Fruit fly (Drosophila melanogaster) whole organism, embryonic: ENCODE results near the gene CG33687.
A peak's percentile ranks its signal among the peaks of the same experiment; 100 is the strongest.

Source experiments
- Ada2b ChIP-seq: fragments of 200-800 bp; sonication (Bioruptor generic); IDR thresholded peaks from 2 replicates; pipeline ENCODE4 v1.3.6; 2022; ENCODE audit warnings: missing biosample characterization, missing genetic modification characterization
- B-H2 ChIP-seq: fragments of 200-800 bp; sonication (Bioruptor generic); optimal IDR thresholded peaks from 2 replicates; lab custom pipeline; 2018; ENCODE audit warnings: missing biosample characterization, mild to moderate bottlenecking, missing genetic modification characterization
- CG10274 ChIP-seq: fragments of 200-800 bp; sonication (Bioruptor generic); optimal IDR thresholded peaks from 3 replicates; lab custom pipeline; 2017; ENCODE audit warnings: missing biosample characterization, mild to moderate bottlenecking, missing genetic modification characterization
- CG10366 ChIP-seq: fragments of 200-800 bp; sonication (Bioruptor generic); IDR thresholded peaks from 2 replicates; pipeline ENCODE4 v1.3.6; 2022; ENCODE audit warnings: missing biosample characterization, missing genetic modification characterization
- CG12769 ChIP-seq: fragments of 200-800 bp; sonication (Bioruptor generic); optimal IDR thresholded peaks from 2 replicates; lab custom pipeline; 2019; ENCODE audit warnings: missing biosample characterization, mild to moderate bottlenecking, missing genetic modification characterization, moderate library complexity
- CG16863 ChIP-seq: fragments of 200-800 bp; sonication (Bioruptor generic); optimal IDR thresholded peaks from 3 replicates; lab custom pipeline; 2016; ENCODE audit warnings: missing biosample characterization, missing genetic modification characterization
- CG17612 ChIP-seq: fragments of 200-800 bp; sonication (Bioruptor generic); IDR thresholded peaks from 2 replicates; pipeline ENCODE4 v1.3.6; 2022; ENCODE audit warnings: missing biosample characterization, missing genetic modification characterization
- CG17829 ChIP-seq: fragments of 200-800 bp; optimal IDR thresholded peaks from 2 replicates; lab custom pipeline; 2019; ENCODE audit warnings: missing biosample characterization, mild to moderate bottlenecking, missing genetic modification characterization, moderate library complexity
- CG18599 ChIP-seq: fragments of 200-800 bp; sonication (Bioruptor generic); optimal IDR thresholded peaks from 3 replicates; lab custom pipeline; 2017; ENCODE audit warnings: missing biosample characterization, missing genetic modification characterization, mild to moderate bottlenecking, moderate library complexity, missing genetic modification reagents
- CG31441 ChIP-seq: fragments of 200-800 bp; sonication (Bioruptor generic); IDR thresholded peaks from 2 replicates; pipeline ENCODE4 v1.3.6; 2022; ENCODE audit warnings: missing biosample characterization, missing genetic modification characterization
- CG3163 ChIP-seq: fragments of 200-800 bp; sonication (Bioruptor generic); optimal IDR thresholded peaks from 3 replicates; lab custom pipeline; 2016; ENCODE audit warnings: missing biosample characterization, missing genetic modification characterization
- CG32532 ChIP-seq: fragments of 200-800 bp; sonication (Bioruptor generic); IDR thresholded peaks from 2 replicates; pipeline ENCODE4 v1.3.6; 2022; ENCODE audit warnings: missing biosample characterization, missing genetic modification characterization
- CG3995 ChIP-seq: fragments of 200-800 bp; sonication (Bioruptor generic); optimal IDR thresholded peaks from 3 replicates; lab custom pipeline; 2016; ENCODE audit warnings: missing biosample characterization, missing genetic modification characterization
- CG43689 ChIP-seq: fragments of 200-800 bp; sonication (Bioruptor generic); IDR thresholded peaks from 2 replicates; pipeline ENCODE4 v1.3.6; 2022; ENCODE audit warnings: missing biosample characterization, missing genetic modification characterization
- CG4820 ChIP-seq: fragments of 200-800 bp; sonication (Bioruptor generic); optimal IDR thresholded peaks from 3 replicates; lab custom pipeline; 2016; ENCODE audit warnings: missing biosample characterization, missing genetic modification characterization
- CG7556 ChIP-seq: fragments of 200-800 bp; sonication (Bioruptor generic); optimal IDR thresholded peaks from 2 replicates; lab custom pipeline; 2017; ENCODE audit warnings: missing biosample characterization, mild to moderate bottlenecking, missing genetic modification characterization
- CG8359 ChIP-seq: fragments of 200-800 bp; sonication (Bioruptor generic); optimal IDR thresholded peaks from 2 replicates; lab custom pipeline; 2017; ENCODE audit warnings: missing biosample characterization, mild to moderate bottlenecking, missing genetic modification characterization, borderline replicate concordance
- CG8924 ChIP-seq: fragments of 200-800 bp; optimal IDR thresholded peaks from 3 replicates; lab custom pipeline; 2019; ENCODE audit warnings: missing biosample characterization, mild to moderate bottlenecking, missing genetic modification characterization, moderate library complexity
- Camta ChIP-seq: fragments of 200-800 bp; sonication (Bioruptor generic); optimal IDR thresholded peaks from 2 replicates; lab custom pipeline; 2016; ENCODE audit warnings: missing biosample characterization, missing genetic modification characterization
- Dbx ChIP-seq: fragments of 200-800 bp; sonication (Bioruptor generic); IDR thresholded peaks from 3 replicates; pipeline ENCODE4 v1.3.6; 2022; ENCODE audit warnings: missing biosample characterization, missing genetic modification characterization
- Dp ChIP-seq: fragments of 200-800 bp; sonication (Bioruptor generic); optimal IDR thresholded peaks from 2 replicates; lab custom pipeline; 2018; ENCODE audit warnings: missing biosample characterization, mild to moderate bottlenecking, missing genetic modification characterization, moderate library complexity
- Hand ChIP-seq: fragments of 200-800 bp; sonication (Bioruptor generic); optimal IDR thresholded peaks from 2 replicates; lab custom pipeline; 2017; ENCODE audit warnings: mild to moderate bottlenecking, missing biosample characterization, missing genetic modification reagents, missing genetic modification characterization
- Hmx ChIP-seq: fragments of 200-800 bp; sonication (Bioruptor generic); optimal IDR thresholded peaks from 2 replicates; lab custom pipeline; 2016; ENCODE audit warnings: missing biosample characterization, missing genetic modification characterization
- Med ChIP-seq: fragments of 200-800 bp; sonication (Bioruptor generic); peaks from one replicate; lab custom pipeline; 2016; ENCODE audit warnings: missing biosample characterization, missing genetic modification characterization, mild to moderate bottlenecking, inconsistent platforms, moderate library complexity
- Mrtf ChIP-seq: fragments of 200-800 bp; sonication (Bioruptor generic); IDR thresholded peaks from 3 replicates; pipeline ENCODE4 v1.3.6; 2022; ENCODE audit warnings: missing biosample characterization, missing genetic modification characterization
- Myb ChIP-seq: fragments of 200-800 bp; sonication (Bioruptor generic); optimal IDR thresholded peaks from 2 replicates; lab custom pipeline; 2016; ENCODE audit warnings: missing biosample characterization, missing genetic modification characterization
- Nf-YB ChIP-seq: fragments of 200-800 bp; sonication (Bioruptor generic); optimal IDR thresholded peaks from 3 replicates; lab custom pipeline; 2019; ENCODE audit warnings: missing biosample characterization, mild to moderate bottlenecking, missing genetic modification characterization, moderate library complexity
- PHDP ChIP-seq: fragments of 200-800 bp; sonication (Bioruptor generic); optimal IDR thresholded peaks from 3 replicates; lab custom pipeline; 2018; ENCODE audit warnings: missing biosample characterization, mild to moderate bottlenecking, missing genetic modification characterization, moderate library complexity
- Sin3A ChIP-seq: fragments of >200 bp; optimal IDR thresholded peaks from 2 replicates; lab custom pipeline; 2018
- Sox102F ChIP-seq: fragments of 200-800 bp; sonication (Bioruptor generic); optimal IDR thresholded peaks from 2 replicates; lab custom pipeline; 2018; ENCODE audit warnings: missing biosample characterization, mild to moderate bottlenecking, missing genetic modification characterization, moderate library complexity
- Ssrp ChIP-seq: fragments of 200-800 bp; sonication (Bioruptor generic); optimal IDR thresholded peaks from 2 replicates; lab custom pipeline; 2018; ENCODE audit warnings: missing biosample characterization, mild to moderate bottlenecking, missing genetic modification characterization, moderate library complexity
- ara ChIP-seq: fragments of 200-800 bp; sonication (Bioruptor generic); IDR thresholded peaks from 2 replicates; pipeline ENCODE4 v1.3.6; 2022; ENCODE audit warnings: missing biosample characterization, missing genetic modification characterization
- ash1 ChIP-seq: fragments of 200-800 bp; sonication (Bioruptor generic); optimal IDR thresholded peaks from 2 replicates; lab custom pipeline; 2018; ENCODE audit warnings: missing biosample characterization, mild to moderate bottlenecking, missing genetic modification characterization
- az2 ChIP-seq: fragments of 200-800 bp; sonication (Bioruptor generic); optimal IDR thresholded peaks from 3 replicates; lab custom pipeline; 2016; ENCODE audit warnings: missing biosample characterization, missing genetic modification characterization
- crol ChIP-seq: fragments of 200-800 bp; sonication (Bioruptor generic); IDR thresholded peaks from 2 replicates; pipeline ENCODE4 v1.3.6; 2022; ENCODE audit warnings: missing biosample characterization, missing genetic modification characterization
- dmrt99B ChIP-seq: fragments of 200-800 bp; sonication (Bioruptor generic); optimal IDR thresholded peaks from 2 replicates; lab custom pipeline; 2018; ENCODE audit warnings: missing biosample characterization, mild to moderate bottlenecking, missing genetic modification characterization, moderate library complexity
- dpn ChIP-seq, 2 experiments: fragments of 200-800 bp; sonication (Bioruptor generic); optimal IDR thresholded peaks; 3 replicates each; lab custom pipeline; 2016; ENCODE audit warnings: missing biosample characterization in 2 of 2, missing genetic modification characterization in 2 of 2
- fd3F ChIP-seq: fragments of 200-800 bp; sonication (Bioruptor generic); optimal IDR thresholded peaks from 2 replicates; lab custom pipeline; 2018; ENCODE audit warnings: missing biosample characterization, mild to moderate bottlenecking, missing genetic modification characterization, moderate library complexity
- fu2 ChIP-seq: fragments of 200-800 bp; sonication (Bioruptor generic); optimal IDR thresholded peaks from 2 replicates; lab custom pipeline; 2016; ENCODE audit warnings: missing biosample characterization, missing genetic modification characterization
- ham ChIP-seq: fragments of 200-800 bp; sonication (Bioruptor generic); IDR thresholded peaks from 2 replicates; pipeline ENCODE4 v1.3.6; 2022; ENCODE audit warnings: missing biosample characterization, missing genetic modification characterization
- pb ChIP-seq: fragments of 200-800 bp; sonication (Bioruptor generic); optimal IDR thresholded peaks from 3 replicates; lab custom pipeline; 2016; ENCODE audit warnings: missing biosample characterization, missing genetic modification characterization
- ranshi ChIP-seq: fragments of 200-800 bp; sonication (Bioruptor generic); IDR thresholded peaks from 2 replicates; pipeline ENCODE4 v1.3.6; 2022; ENCODE audit warnings: missing biosample characterization, missing genetic modification characterization
- row ChIP-seq: fragments of 200-800 bp; sonication (Bioruptor generic); IDR thresholded peaks from 3 replicates; pipeline ENCODE4 v1.3.6; 2022; ENCODE audit warnings: missing biosample characterization, missing genetic modification characterization
- shn ChIP-seq: fragments of 200-800 bp; sonication (Bioruptor generic); optimal IDR thresholded peaks from 3 replicates; lab custom pipeline; 2016; ENCODE audit warnings: missing biosample characterization, missing genetic modification characterization
- slbo ChIP-seq: fragments of 200-800 bp; sonication (Bioruptor generic); IDR thresholded peaks from 2 replicates; pipeline ENCODE4 v1.3.6; 2022; ENCODE audit warnings: missing biosample characterization, missing genetic modification characterization
- slou ChIP-seq: fragments of 200-800 bp; sonication (Bioruptor generic); optimal IDR thresholded peaks from 3 replicates; lab custom pipeline; 2016; ENCODE audit warnings: missing biosample characterization, missing genetic modification characterization
- tin ChIP-seq: fragments of 200-800 bp; sonication (Bioruptor generic); optimal IDR thresholded peaks from 3 replicates; lab custom pipeline; 2016; ENCODE audit warnings: missing biosample characterization, missing genetic modification characterization
- unpg ChIP-seq: fragments of 200-800 bp; sonication (Bioruptor generic); optimal IDR thresholded peaks from 3 replicates; lab custom pipeline; 2018; ENCODE audit warnings: missing biosample characterization, mild to moderate bottlenecking, missing genetic modification characterization, moderate library complexity
- wek ChIP-seq: fragments of 200-800 bp; sonication (Bioruptor generic); optimal IDR thresholded peaks from 3 replicates; lab custom pipeline; 2018; ENCODE audit warnings: missing biosample characterization, mild to moderate bottlenecking, missing genetic modification characterization, moderate library complexity
- zfh2 ChIP-seq: fragments of 200-800 bp; sonication (Bioruptor generic); optimal IDR thresholded peaks from 2 replicates; lab custom pipeline; 2016; ENCODE audit warnings: missing biosample characterization, missing genetic modification characterization

CG33687 gene

DNA sequence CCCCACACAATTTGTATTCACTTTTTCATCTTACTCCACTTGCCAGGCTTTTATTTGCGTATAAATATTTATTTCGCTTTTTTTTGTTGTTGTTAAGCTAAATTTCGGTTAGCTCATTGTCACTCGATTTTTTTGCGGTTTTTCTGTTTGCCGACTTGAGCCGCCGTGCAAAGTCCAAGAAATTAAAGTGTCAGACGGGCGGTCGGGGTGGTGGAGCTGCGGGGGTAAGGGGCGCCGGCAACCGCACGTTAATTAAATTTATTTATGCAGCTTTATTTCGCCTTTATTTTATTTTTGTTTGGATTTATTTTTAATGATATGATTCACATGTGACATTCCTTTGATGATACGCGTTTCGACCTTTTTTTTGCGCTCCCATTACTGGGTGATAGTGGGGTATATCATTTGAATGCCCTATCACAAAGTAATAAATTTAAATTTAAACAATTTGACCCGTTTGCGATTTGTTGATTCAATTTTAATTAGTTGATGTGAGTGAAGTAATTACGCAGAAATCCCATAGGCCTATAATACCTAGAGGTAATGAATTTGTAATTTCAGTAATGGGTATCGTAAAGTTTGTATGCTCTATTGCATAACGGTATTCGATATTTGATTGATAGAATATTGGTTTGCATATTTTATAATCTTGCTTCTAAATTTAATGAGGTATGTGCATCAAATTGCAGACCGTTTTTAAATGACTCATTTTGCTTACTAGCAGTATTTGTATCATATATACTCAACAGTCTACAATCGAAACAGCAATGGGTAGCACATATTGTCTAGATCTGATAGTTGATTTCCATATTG lies 32.1 kb upstream of the CG33687 start (continued):
- TF ChIP-seq Hmx (GFP tag; lab: Kevin White, UChicago): peak; percentile 10
- TF ChIP-seq CG7556 (GFP tag; lab: Kevin White, UChicago): peak; percentile 32
- TF ChIP-seq row (GFP tag; lab: Robert Waterston, UW): peak; percentile 51
- TF ChIP-seq Dbx (GFP tag; lab: Robert Waterston, UW): peak; percentile 62; the same call in 2 of the 3 replicates
- 0 out of 2 replicates have a peak, but pooled peaks have one; percentile 21 for TF ChIP-seq ranshi
- peak; percentile 37 for TF ChIP-seq CG10366 (GFP tag; lab: Robert Waterston, UW)
- peak; percentile 36 for TF ChIP-seq CG3995 (GFP tag; lab: Kevin White, UChicago)
- peak; percentile 5 for TF ChIP-seq Nf-YB (GFP tag; lab: Kevin White, UChicago)
- TF ChIP-seq zfh2 (GFP tag; lab: Kevin White, UChicago): peak; percentile 75
- peak; percentile 29 for TF ChIP-seq Myb (GFP tag; lab: Kevin White, UChicago)
- TF ChIP-seq ash1: no peak
- peak; percentile 58; the same call in 1 of the 3 replicates for TF ChIP-seq Mrtf (GFP tag; lab: Robert Waterston, UW)
- no peak for TF ChIP-seq ara (GFP tag; lab: Robert Waterston, UW)
- peak; percentile 59 for TF ChIP-seq crol
- TF ChIP-seq wek (GFP tag; lab: Kevin White, UChicago): no peak
- no peak for TF ChIP-seq CG17612
- TF ChIP-seq Ssrp: no peak
- TF ChIP-seq Sin3A (lab: Kevin White, UChicago): no peak
- TF ChIP-seq Sox102F: peak; percentile 44
- TF ChIP-seq Hand: no peak
- peak; percentile 51 for TF ChIP-seq slou
- peak; percentile 21 for TF ChIP-seq fd3F (GFP tag; lab: Kevin White, UChicago)
- TF ChIP-seq Ada2b (GFP tag; lab: Robert Waterston, UW): peak; percentile 38
- TF ChIP-seq CG16863 (GFP tag; lab: Kevin White, UChicago): peak; percentile 12
- TF ChIP-seq dmrt99B (tag; lab: Kevin White, UChicago): peak; percentile 52
- TF ChIP-seq CG31441 (GFP tag; lab: Robert Waterston, UW): 0 out of 2 replicates have a peak, but pooled peaks have one; percentile 17
- no peak for TF ChIP-seq Dp (GFP tag; lab: Kevin White, UChicago)
- TF ChIP-seq CG8359: no peak
- TF ChIP-seq dpn (GFP tag; optimal IDR thresholded peaks at IDR 0.05; lab: Kevin White, UChicago): peak; percentile 44 to 60
- no peak for TF ChIP-seq CG17829 (tag; lab: Kevin White, UChicago)
- TF ChIP-seq CG10274: peak; percentile 47
- peak; percentile 34 for TF ChIP-seq PHDP (tag; lab: Kevin White, UChicago)
- TF ChIP-seq CG3163: peak; percentile 3
- TF ChIP-seq ham (GFP tag; lab: Robert Waterston, UW): no peak
- peak; percentile 9 for TF ChIP-seq CG18599
- peak; percentile 78 for TF ChIP-seq slbo (GFP tag; lab: Robert Waterston, UW)
- TF ChIP-seq shn (GFP tag; lab: Kevin White, UChicago): peak; percentile 27
- no peak for TF ChIP-seq pb (GFP tag; lab: Kevin White, UChicago)
- peak; percentile 3 for TF ChIP-seq CG4820 (GFP tag; lab: Kevin White, UChicago)
- peak; percentile 61 for TF ChIP-seq fu2 (GFP tag; lab: Kevin White, UChicago)
- peak; percentile 33 for TF ChIP-seq az2
- TF ChIP-seq Camta: peak; percentile 46
- TF ChIP-seq CG43689 (GFP tag; lab: Robert Waterston, UW): no peak
- TF ChIP-seq CG8924 (tag; lab: Kevin White, UChicago): peak; percentile 36
- TF ChIP-seq tin (GFP tag; lab: Kevin White, UChicago): peak; percentile 22
- TF ChIP-seq B-H2 (GFP tag; lab: Kevin White, UChicago): no peak
- TF ChIP-seq unpg (GFP tag; lab: Kevin White, UChicago): peak; percentile 8
- TF ChIP-seq CG12769: peak; percentile 29
- peak; percentile 77 for TF ChIP-seq CG32532 (GFP tag; lab: Robert Waterston, UW)
- peak; percentile 89 for TF ChIP-seq Med (GFP tag; lab: Kevin White, UChicago)
